Fruit fly (Drosophila melanogaster) whole organism, adult: ENCODE results near the gene CG8176.

ENCODE experiments used
- CG11617 ChIP-seq: fragments of 200-800 bp; sonication (Bioruptor generic); optimal IDR thresholded peaks from 2 replicates; lab custom pipeline; 2017; ENCODE audit warnings: mild to moderate bottlenecking, missing biosample characterization, missing genetic modification reagents, missing genetic modification characterization
- CG12768 ChIP-seq: fragments of 200-800 bp; sonication (Bioruptor generic); optimal IDR thresholded peaks from 2 replicates; lab custom pipeline; 2017; ENCODE audit warnings: missing biosample characterization, missing genetic modification characterization, mild to moderate bottlenecking, moderate library complexity, missing genetic modification reagents
- CG14711 ChIP-seq: fragments of 200-800 bp; sonication (Bioruptor generic); optimal IDR thresholded peaks from 2 replicates; lab custom pipeline; 2018; ENCODE audit warnings: missing biosample characterization, mild to moderate bottlenecking, missing genetic modification characterization, moderate library complexity
- CG1620 ChIP-seq: fragments of 200-800 bp; sonication (Bioruptor generic); optimal IDR thresholded peaks from 2 replicates; lab custom pipeline; 2016; ENCODE audit warnings: missing biosample characterization, missing genetic modification characterization
- CG33017 ChIP-seq: fragments of 200-800 bp; sonication (Bioruptor generic); optimal IDR thresholded peaks from 2 replicates; lab custom pipeline; 2018; ENCODE audit warnings: missing biosample characterization, mild to moderate bottlenecking, missing genetic modification characterization, moderate library complexity
- CG5204 ChIP-seq: fragments of 200-800 bp; sonication (Bioruptor generic); optimal IDR thresholded peaks from 2 replicates; lab custom pipeline; 2016; ENCODE audit warnings: missing biosample characterization, missing genetic modification characterization
- CG7045 ChIP-seq: fragments of 200-800 bp; sonication (Bioruptor generic); optimal IDR thresholded peaks from 2 replicates; lab custom pipeline; 2017; ENCODE audit warnings: missing biosample characterization, mild to moderate bottlenecking, missing genetic modification characterization
- CG7101 ChIP-seq: fragments of 200-800 bp; sonication (Bioruptor generic); optimal IDR thresholded peaks from 2 replicates; lab custom pipeline; 2018; ENCODE audit warnings: missing biosample characterization, mild to moderate bottlenecking, missing genetic modification characterization, moderate library complexity
- Clk ChIP-seq: fragments of 200-800 bp; sonication (Bioruptor generic); optimal IDR thresholded peaks from 2 replicates; lab custom pipeline; 2017; ENCODE audit warnings: missing biosample characterization, missing genetic modification characterization
- Crg-1 ChIP-seq: fragments of 200-800 bp; sonication (Bioruptor generic); optimal IDR thresholded peaks from 2 replicates; lab custom pipeline; 2016; ENCODE audit warnings: missing biosample characterization, missing genetic modification characterization
- Hr96 ChIP-seq: fragments of 200-800 bp; sonication (Bioruptor generic); optimal IDR thresholded peaks from 2 replicates; lab custom pipeline; 2016; ENCODE audit warnings: missing biosample characterization, missing genetic modification characterization
- Mnt ChIP-seq: fragments of 200-800 bp; sonication (Bioruptor generic); optimal IDR thresholded peaks from 2 replicates; lab custom pipeline; 2016; ENCODE audit warnings: missing biosample characterization, mild to moderate bottlenecking, missing genetic modification characterization
- bab1 ChIP-seq: fragments of 200-800 bp; sonication (Bioruptor generic); optimal IDR thresholded peaks from 3 replicates; lab custom pipeline; 2019; ENCODE audit warnings: missing biosample characterization, mild to moderate bottlenecking, missing genetic modification characterization, moderate library complexity
- cic ChIP-seq: fragments of 200-800 bp; sonication (Bioruptor generic); optimal IDR thresholded peaks from 2 replicates; lab custom pipeline; 2017; ENCODE audit warnings: missing biosample characterization, mild to moderate bottlenecking, missing genetic modification characterization, moderate library complexity
- cnc ChIP-seq, 2 experiments: fragments of >200 bp; optimal IDR thresholded peaks; 2 replicates each; lab custom pipeline; 2017
- kay ChIP-seq: fragments of 200-800 bp; sonication (Bioruptor generic); peaks from one replicate; lab custom pipeline; 2016; ENCODE audit warnings: missing biosample characterization, missing genetic modification characterization, borderline replicate concordance
- ovo ChIP-seq: fragments of 200-800 bp; sonication (Bioruptor generic); optimal IDR thresholded peaks from 2 replicates; lab custom pipeline; 2016; ENCODE audit warnings: missing biosample characterization, missing genetic modification characterization
- pad ChIP-seq: fragments of 200-800 bp; sonication (Bioruptor generic); optimal IDR thresholded peaks from 3 replicates; lab custom pipeline; 2017; ENCODE audit warnings: missing biosample characterization, missing genetic modification characterization, mild to moderate bottlenecking, moderate library complexity, missing genetic modification reagents
- tj ChIP-seq: fragments of 200-800 bp; sonication (Bioruptor generic); optimal IDR thresholded peaks from 3 replicates; lab custom pipeline; 2017; ENCODE audit warnings: missing biosample characterization, mild to moderate bottlenecking, missing genetic modification characterization, moderate library complexity
- toe ChIP-seq: fragments of 200-800 bp; sonication (Bioruptor generic); optimal IDR thresholded peaks from 2 replicates; lab custom pipeline; 2016; ENCODE audit warnings: missing biosample characterization, missing genetic modification characterization

CG8176 gene

DNA sequence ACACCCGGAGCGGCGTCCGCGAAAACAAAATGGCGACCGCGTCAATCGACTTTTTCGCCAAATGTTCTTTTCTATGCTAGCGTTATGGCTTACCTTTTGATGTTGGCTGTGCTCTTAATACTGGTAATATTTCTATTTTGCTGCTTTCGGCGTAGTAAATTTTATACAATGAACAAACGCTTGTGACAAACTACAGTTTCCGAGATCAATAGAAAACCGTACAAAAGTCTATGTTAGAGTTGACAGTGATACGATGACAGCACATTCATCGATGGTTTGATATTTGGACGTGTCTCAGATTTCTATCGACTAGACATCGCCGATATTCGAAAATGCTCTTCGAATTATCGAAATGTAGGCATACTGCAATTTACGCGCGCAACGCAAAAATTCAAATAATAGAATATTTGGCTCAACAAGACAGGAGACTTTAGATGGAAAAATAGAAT is 5.7 kb upstream of the CG8176 start, which contains the start of gene rump:
rump (minus strand) TSS at position 255 of the 449 bp plus-strand sequence.
- no peak for TF ChIP-seq Crg-1
- TF ChIP-seq CG1620 (GFP tag; lab: Kevin White, UChicago), result no peak
- TF ChIP-seq ovo (GFP tag; lab: Kevin White, UChicago), result no peak
- TF ChIP-seq CG5204 (GFP tag; lab: Kevin White, UChicago), result no peak
- peak; percentile 58 for TF ChIP-seq tj
- no peak for TF ChIP-seq kay (GFP tag; lab: Kevin White, UChicago)
- no peak for TF ChIP-seq cnc (optimal IDR thresholded peaks at IDR 0.05; lab: Kevin White, UChicago)
- no peak for TF ChIP-seq CG7045 (GFP tag; lab: Kevin White, UChicago)
- TF ChIP-seq CG33017 (tag; lab: Kevin White, UChicago), result no peak
- TF ChIP-seq toe (GFP tag; lab: Kevin White, UChicago), result no peak
- TF ChIP-seq cic (GFP tag; lab: Kevin White, UChicago), result peak; percentile 38
- TF ChIP-seq pad (GFP tag; lab: Kevin White, UChicago), result peak; percentile 0
- TF ChIP-seq CG12768 (GFP tag; lab: Kevin White, UChicago), result no peak
- TF ChIP-seq Mnt, result peak; percentile 50
- peak; percentile 39 for TF ChIP-seq CG11617 (GFP tag; lab: Kevin White, UChicago)
- peak; percentile 76 for TF ChIP-seq bab1 (GFP tag; lab: Kevin White, UChicago)
- peak; percentile 35 for TF ChIP-seq CG7101 (tag; lab: Kevin White, UChicago)
- no peak for TF ChIP-seq Clk (GFP tag; lab: Kevin White, UChicago)
- TF ChIP-seq Hr96 (GFP tag; lab: Kevin White, UChicago), result no peak
- TF ChIP-seq CG14711 (tag; lab: Kevin White, UChicago), result peak; percentile 33

DNA sequence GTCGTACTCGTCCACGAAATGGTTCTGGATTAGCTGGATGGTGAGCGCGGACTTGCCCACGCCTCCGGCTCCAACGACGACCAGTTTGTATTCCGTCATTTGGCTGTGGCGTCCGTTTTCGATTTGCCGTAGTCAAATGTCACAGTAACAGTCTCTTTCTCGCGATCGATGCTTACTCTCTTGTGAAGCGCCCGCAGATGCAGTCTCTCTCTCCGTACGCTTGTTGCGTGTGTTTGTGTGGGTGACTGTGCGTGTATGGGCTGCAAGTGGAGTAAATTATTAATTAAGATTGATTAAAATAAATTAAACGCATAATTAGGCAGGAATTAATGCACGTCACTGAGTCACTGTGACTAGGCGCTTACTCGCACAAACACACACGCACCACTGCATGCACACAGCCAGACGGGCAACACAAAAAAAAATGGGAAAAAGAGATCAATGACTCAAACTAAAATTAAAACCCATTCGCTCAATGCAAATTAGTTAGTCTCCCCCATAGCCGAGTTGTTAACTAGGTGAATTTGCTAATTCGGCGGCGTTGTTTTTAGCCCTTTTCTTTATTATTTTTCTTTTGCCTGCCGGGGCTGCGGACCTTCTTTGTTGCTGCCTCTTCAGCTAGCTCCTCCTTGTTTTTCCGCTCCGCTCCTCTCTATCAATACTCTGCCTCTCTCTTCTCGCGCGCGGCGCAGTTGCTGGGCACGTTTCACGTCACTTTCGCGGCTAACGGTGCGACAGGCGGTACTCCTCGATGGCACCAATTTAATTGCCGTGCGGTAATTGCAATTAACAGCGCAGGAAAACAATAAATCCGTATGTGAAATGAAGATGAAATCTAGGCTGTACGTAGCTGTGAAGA is 3.4 kb upstream of the CG8176 start:
- TF ChIP-seq CG12768 (GFP tag; lab: Kevin White, UChicago), result no peak
- no peak for TF ChIP-seq CG5204 (GFP tag; lab: Kevin White, UChicago)
- no peak for TF ChIP-seq CG14711 (tag; lab: Kevin White, UChicago)
- no peak for TF ChIP-seq toe (GFP tag; lab: Kevin White, UChicago)
- peak; percentile 70 to 88 for TF ChIP-seq cnc (optimal IDR thresholded peaks at IDR 0.05; lab: Kevin White, UChicago)

DNA sequence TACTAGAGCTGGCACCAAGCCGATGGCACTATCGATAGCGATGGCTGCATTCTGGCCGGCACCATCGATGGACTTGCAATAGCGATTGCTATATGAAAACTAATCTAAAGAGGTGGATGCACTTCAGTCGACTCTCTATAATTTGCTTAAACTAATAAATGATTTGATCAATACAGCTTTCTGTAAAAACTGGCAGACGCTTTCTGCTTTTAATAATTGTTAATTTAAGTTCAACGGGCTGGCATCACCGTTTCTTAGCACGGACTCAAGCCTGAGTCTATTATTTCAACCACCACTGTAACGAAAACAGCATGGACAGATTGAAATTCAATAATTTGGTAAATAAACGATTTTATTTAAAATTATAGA is 2.8 kb upstream of the CG8176 start, which contains the start of the genes Ras85D and Rlb1:
Ras85D (minus strand) TSS at position 16 of the 369 bp plus-strand sequence.
Rlb1 (plus strand) TSS at position 276 of the 369 bp plus-strand sequence.
- TF ChIP-seq CG5204 (GFP tag; lab: Kevin White, UChicago) (no peak), CG33017 (tag; lab: Kevin White, UChicago) (peak; percentile 49), pad (GFP tag; lab: Kevin White, UChicago) (peak; percentile 67), toe (GFP tag; lab: Kevin White, UChicago) (peak; percentile 97), bab1 (GFP tag; lab: Kevin White, UChicago) (peak; percentile 65), CG7101 (tag; lab: Kevin White, UChicago) (peak; percentile 79), kay (GFP tag; lab: Kevin White, UChicago) (no peak), Crg-1 (peak; percentile 86), CG1620 (GFP tag; lab: Kevin White, UChicago) (peak; percentile 94), Clk (GFP tag; lab: Kevin White, UChicago) (no peak), CG14711 (tag; lab: Kevin White, UChicago) (peak; percentile 69), CG11617 (GFP tag; lab: Kevin White, UChicago) (peak; percentile 76), Hr96 (GFP tag; lab: Kevin White, UChicago) (no peak), cic (GFP tag; lab: Kevin White, UChicago) (no peak), CG7045 (GFP tag; lab: Kevin White, UChicago) (peak; percentile 76), cnc (optimal IDR thresholded peaks at IDR 0.05; lab: Kevin White, UChicago) (no peak), ovo (GFP tag; lab: Kevin White, UChicago) (peak; percentile 80), tj (peak; percentile 46), CG12768 (GFP tag; lab: Kevin White, UChicago) (peak; percentile 73), Mnt (peak; percentile 87)

DNA sequence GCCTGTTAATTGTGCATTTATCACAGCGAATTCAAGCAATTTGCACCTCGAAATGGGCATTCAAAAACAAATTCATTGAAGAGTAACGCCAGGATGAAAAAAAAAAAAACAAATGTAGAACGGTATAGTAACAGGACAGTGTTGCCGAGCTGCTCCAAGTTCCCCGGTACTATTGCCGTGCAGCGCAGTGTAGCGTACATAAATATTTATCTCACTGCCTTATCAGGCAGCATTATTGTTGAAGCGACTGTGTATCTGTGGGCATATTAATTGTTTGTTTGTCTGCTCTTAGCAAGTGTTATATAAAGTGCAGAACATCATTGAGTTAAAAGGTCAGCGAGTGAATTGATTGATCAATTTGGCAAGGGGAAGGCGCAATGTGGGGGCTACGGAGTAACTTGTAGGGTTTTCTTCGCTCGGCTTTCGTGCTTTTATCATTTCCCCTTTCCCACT is 619 bp downstream of the CG8176 start:
- TF ChIP-seq CG12768 (GFP tag; lab: Kevin White, UChicago) (no peak), cic (GFP tag; lab: Kevin White, UChicago) (no peak), Clk (GFP tag; lab: Kevin White, UChicago) (no peak), toe (GFP tag; lab: Kevin White, UChicago) (no peak), CG7101 (tag; lab: Kevin White, UChicago) (no peak), bab1 (GFP tag; lab: Kevin White, UChicago) (no peak), tj (no peak), pad (GFP tag; lab: Kevin White, UChicago) (no peak), CG33017 (tag; lab: Kevin White, UChicago) (no peak), ovo (GFP tag; lab: Kevin White, UChicago) (peak; percentile 12), CG14711 (tag; lab: Kevin White, UChicago) (peak; percentile 31), kay (GFP tag; lab: Kevin White, UChicago) (no peak), CG11617 (GFP tag; lab: Kevin White, UChicago) (no peak)
